Worm (Caenorhabditis elegans) whole organism, L4/young adult: Measurements from ENCODE around the gene srh-123.

ENCODE experiments used
- W03F9.2 ChIP-seq: fragments of 150-350 bp; optimal IDR thresholded peaks from 2 replicates; lab custom pipeline; 2014; ENCODE audit warnings: missing biosample characterization, missing genetic modification characterization
- dao-5 ChIP-seq: sonication (generic microtip); optimal IDR thresholded peaks from 2 replicates; lab custom pipeline; 2016; ENCODE audit warnings: missing genotype, missing genetic modification characterization, moderate library complexity, missing compliant biosample characterization
- him-1 ChIP-seq: sonication (generic microtip); optimal IDR thresholded peaks from 2 replicates; lab custom pipeline; 2016; ENCODE audit warnings: missing genotype, missing genetic modification reagents, missing genetic modification characterization, missing compliant biosample characterization

- TF ChIP-seq dao-5 (tag; lab: Kevin White, UChicago) (no peak), him-1 (no peak), W03F9.2 (tag; lab: Kevin White, UChicago) (no peak)
Measured at ce11 chrV:17449836-17450235, 24.0 kb upstream of the srh-123 start.
